Worm (Caenorhabditis elegans) whole organism, L3 larva: ENCODE measurements around the gene F38B7.2.

ENCODE experiments used
- ceh-9 ChIP-seq: sonication (generic microtip); optimal IDR thresholded peaks from 2 replicates; lab custom pipeline; 2018; ENCODE audit warnings: missing biosample characterization, missing genetic modification characterization
- elt-1 ChIP-seq: fragments of 150-350 bp; optimal IDR thresholded peaks from 2 replicates; lab custom pipeline; 2014; ENCODE audit warnings: missing biosample characterization, missing genetic modification characterization
- elt-3 ChIP-seq, 3 experiments: fragments of 150-350 bp in 1 of 3; sonication (generic microtip) in 2 of 3; optimal IDR thresholded peaks; 2 replicates in 2 of 3; 4 replicates in 1 of 3; lab custom pipeline; 2014 to 2017; ENCODE audit warnings: missing biosample characterization in 3 of 3, missing genetic modification characterization in 3 of 3
- fkh-10 ChIP-seq: sonication (generic microtip); optimal IDR thresholded peaks from 2 replicates; lab custom pipeline; 2017; ENCODE audit warnings: missing biosample characterization, missing genetic modification reagents, missing genetic modification characterization
- lin-15B ChIP-seq: fragments of 150-350 bp; optimal IDR thresholded peaks from 2 replicates; lab custom pipeline; 2014; ENCODE audit warnings: missing biosample characterization, missing genetic modification characterization
- lin-39 ChIP-seq: fragments of 150-350 bp; optimal IDR thresholded peaks from 2 replicates; lab custom pipeline; 2018; ENCODE audit warnings: missing biosample characterization, missing genetic modification reagents, missing genetic modification characterization
- mdl-1 ChIP-seq: fragments of 150-350 bp; optimal IDR thresholded peaks from 2 replicates; lab custom pipeline; 2014; ENCODE audit warnings: missing biosample characterization, missing genetic modification characterization
- nhr-12 ChIP-seq: fragments of 150-350 bp; optimal IDR thresholded peaks from 2 replicates; lab custom pipeline; 2014; ENCODE audit warnings: missing biosample characterization, missing genetic modification characterization
- nhr-237 ChIP-seq: fragments of 150-350 bp; optimal IDR thresholded peaks from 2 replicates; lab custom pipeline; 2014; ENCODE audit warnings: missing biosample characterization, missing genetic modification characterization
- nhr-76 ChIP-seq: fragments of 150-350 bp; sonication (generic microtip); optimal IDR thresholded peaks from 5 replicates; lab custom pipeline; 2014; ENCODE audit warnings: missing biosample characterization, missing genetic modification characterization
- snpc-4 ChIP-seq: fragments of 150-350 bp; optimal IDR thresholded peaks from 2 replicates; lab custom pipeline; 2014; ENCODE audit warnings: missing biosample characterization, missing genetic modification characterization
- ztf-4 ChIP-seq: fragments of 150-350 bp; optimal IDR thresholded peaks from 2 replicates; lab custom pipeline; 2014; ENCODE audit warnings: missing biosample characterization, missing genetic modification characterization

ce11 chrV:11593888-11594287, 50.1 kb downstream of the F38B7.2 start:
- TF ChIP-seq lin-15B (tag; lab: Kevin White, UChicago) = no peak
- no peak for TF ChIP-seq nhr-237
- TF ChIP-seq snpc-4 (tag; lab: Kevin White, UChicago) = no peak
- no peak for TF ChIP-seq elt-3 (tag; optimal IDR thresholded peaks at IDR 0.05; lab: Kevin White, UChicago)
- no peak for TF ChIP-seq elt-1 (tag; lab: Kevin White, UChicago)
- TF ChIP-seq ztf-4 (tag; lab: Kevin White, UChicago) = no peak
- no peak for TF ChIP-seq ceh-9 (tag; lab: Kevin White, UChicago)
- no peak for TF ChIP-seq nhr-12
- TF ChIP-seq lin-39 (tag; lab: Kevin White, UChicago) = no peak
- TF ChIP-seq mdl-1 (tag; lab: Kevin White, UChicago) = no peak
- no peak for TF ChIP-seq nhr-76 (tag; lab: Kevin White, UChicago)
- TF ChIP-seq fkh-10 (GFP tag; lab: Kevin White, UChicago) = no peak
